Fruit fly (Drosophila melanogaster): ENCODE data around the gene Rsbp15.

DNA sequence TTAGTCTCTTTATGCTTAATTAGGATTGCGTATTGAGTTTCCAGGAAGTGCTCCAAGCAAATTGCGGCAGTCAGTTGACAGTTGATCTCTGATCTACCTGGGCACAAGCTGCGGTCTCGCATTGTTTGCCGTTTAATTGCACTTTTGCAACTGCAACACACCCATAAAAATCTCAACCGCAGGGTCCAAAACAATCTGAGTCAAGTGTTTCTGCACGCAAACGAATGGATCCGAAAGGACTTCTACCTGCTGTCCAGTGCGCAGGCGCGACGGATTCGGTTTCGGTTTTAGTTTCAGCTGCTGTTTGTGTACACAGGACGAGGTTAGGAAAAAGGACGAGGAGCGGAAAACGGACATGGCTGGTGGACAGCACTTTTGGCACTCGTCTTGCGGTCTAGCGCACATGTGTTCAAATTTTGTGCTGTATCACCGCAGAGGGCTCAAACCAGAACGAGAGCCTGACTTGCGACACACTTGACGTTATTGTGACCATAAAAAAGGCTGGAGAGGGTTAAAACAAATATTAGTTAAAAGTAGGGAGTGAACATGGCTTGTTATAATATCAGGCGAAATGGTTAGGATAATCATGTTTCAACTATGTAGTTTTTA, 30.4 kb downstream of the Rsbp15 start:
- TF ChIP-seq OdsH (GFP tag; optimal IDR thresholded peaks at IDR 0.05): no peak
- TF ChIP-seq Eip75B (GFP tag; optimal IDR thresholded peaks at IDR 0.05): no peak
- no peak for TF ChIP-seq svp (GFP tag)
- no peak for TF ChIP-seq CG16779 (tag; optimal IDR thresholded peaks at IDR 0.05)
- no peak for TF ChIP-seq CG8119 (GFP tag; IDR thresholded peaks at IDR 0.05)
- TF ChIP-seq acj6 (GFP tag; optimal IDR thresholded peaks at IDR 0.05): no peak
- TF ChIP-seq CG11294 (GFP tag; IDR thresholded peaks at IDR 0.05): no peak
- TF ChIP-seq CG7368 (GFP tag; optimal IDR thresholded peaks at IDR 0.05): no peak
- no peak for TF ChIP-seq Smox (GFP tag; optimal IDR thresholded peaks at IDR 0.05)
- no peak for TF ChIP-seq CG11902 (GFP tag; optimal IDR thresholded peaks at IDR 0.05)
- TF ChIP-seq esn (GFP tag; optimal IDR thresholded peaks at IDR 0.05): no peak

Data from whole organism, prepupa.